Fruit fly (Drosophila melanogaster): ENCODE data around the gene Uxs.

Gene Uxs

dm6 chr3L:8185263-8186227 lies 4.8 kb downstream of the Uxs start (continued):
- no peak for TF ChIP-seq toy (GFP tag; IDR thresholded peaks at IDR 0.05)
- TF ChIP-seq Doc3 (GFP tag; IDR thresholded peaks at IDR 0.05; ENCODE audit: partially characterized antibody) = no peak
- TF ChIP-seq CG17359 (tag; optimal IDR thresholded peaks at IDR 0.05) = peak; percentile 43
- TF ChIP-seq bigmax (GFP tag; optimal IDR thresholded peaks at IDR 0.05) = no peak
- TF ChIP-seq onecut (GFP tag; IDR thresholded peaks at IDR 0.05) = no peak
- TF ChIP-seq pnt (GFP tag; optimal IDR thresholded peaks at IDR 0.05) = peak; percentile 3
- TF ChIP-seq CrebB (tag; optimal IDR thresholded peaks at IDR 0.05) = peak; percentile 48
- no peak for TF ChIP-seq Hand (GFP tag; optimal IDR thresholded peaks at IDR 0.05)
- no peak for TF ChIP-seq Dp (GFP tag; optimal IDR thresholded peaks at IDR 0.05)
- peak; percentile 16 for TF ChIP-seq btn (GFP tag; optimal IDR thresholded peaks at IDR 0.05)
- TF ChIP-seq gsb-n (tag; optimal IDR thresholded peaks at IDR 0.05) = no peak
- TF ChIP-seq CG30020 (tag; optimal IDR thresholded peaks at IDR 0.05) = no peak
- no peak for TF ChIP-seq CG17186 (GFP tag; optimal IDR thresholded peaks at IDR 0.05)
- TF ChIP-seq CG6654 (GFP tag; optimal IDR thresholded peaks at IDR 0.05) = peak; percentile 2
- TF ChIP-seq gfzf (GFP tag; optimal IDR thresholded peaks at IDR 0.05) = no peak
- TF ChIP-seq wor (GFP tag; IDR thresholded peaks at IDR 0.05) = no peak
- no peak for TF ChIP-seq ato (GFP tag; IDR thresholded peaks at IDR 0.05; ENCODE audit: partially characterized antibody)
- TF ChIP-seq kah (GFP tag; optimal IDR thresholded peaks at IDR 0.05) = no peak
- peak; percentile 8 for TF ChIP-seq CG10274 (GFP tag; optimal IDR thresholded peaks at IDR 0.05)
- TF ChIP-seq Mrtf (GFP tag; IDR thresholded peaks at IDR 0.05) = no peak
- no peak for TF ChIP-seq CG7963 (GFP tag; IDR thresholded peaks at IDR 0.05; ENCODE audit: partially characterized antibody)
- peak; percentile 38 for TF ChIP-seq az2 (GFP tag; optimal IDR thresholded peaks at IDR 0.05)
- no peak for TF ChIP-seq CG3407 (GFP tag; optimal IDR thresholded peaks at IDR 0.05)
- no peak for TF ChIP-seq br (optimal IDR thresholded peaks at IDR 0.05)
- no peak for TF ChIP-seq hth (optimal IDR thresholded peaks at IDR 0.05)
- no peak for TF ChIP-seq CG8388 (GFP tag; optimal IDR thresholded peaks at IDR 0.05)
- no peak for TF ChIP-seq knrl (GFP tag; IDR thresholded peaks at IDR 0.05; ENCODE audit: partially characterized antibody)
- TF ChIP-seq CG12769 (tag; optimal IDR thresholded peaks at IDR 0.05) = peak; percentile 82
- no peak for TF ChIP-seq stwl (tag; optimal IDR thresholded peaks at IDR 0.05)
- no peak for TF ChIP-seq Nf-YA (GFP tag; IDR thresholded peaks at IDR 0.05)
- 0 out of 2 replicates have a peak, but pooled peaks have one; percentile 8 for TF ChIP-seq CG11696 (GFP tag; IDR thresholded peaks at IDR 0.05)
- TF ChIP-seq sim (GFP tag; IDR thresholded peaks at IDR 0.05) = no peak
- peak; percentile 4; the same call in 1 of the 3 replicates for TF ChIP-seq zfh1 (GFP tag; IDR thresholded peaks at IDR 0.05)
- peak; percentile 90 for TF ChIP-seq ERR (GFP tag; optimal IDR thresholded peaks at IDR 0.05)
- TF ChIP-seq sd (tag; optimal IDR thresholded peaks at IDR 0.05) = peak; percentile 43
- peak; percentile 69 for TF ChIP-seq Atf-2 (GFP tag; optimal IDR thresholded peaks at IDR 0.05)
- no peak for TF ChIP-seq CG8281 (tag; optimal IDR thresholded peaks at IDR 0.05)
- no peak for TF ChIP-seq CG2129 (GFP tag; IDR thresholded peaks at IDR 0.05; ENCODE audit: partially characterized antibody)
- TF ChIP-seq CG30431 (GFP tag; optimal IDR thresholded peaks at IDR 0.05) = no peak
- TF ChIP-seq Trl (optimal IDR thresholded peaks at IDR 0.05) = no peak
- TF ChIP-seq Trl (GFP tag; optimal IDR thresholded peaks at IDR 0.05) = no peak
- TF ChIP-seq CG6175 (GFP tag; IDR thresholded peaks at IDR 0.05) = 0 out of 3 replicates have a peak, but pooled peaks have one; percentile 44
- TF ChIP-seq slp2 (GFP tag; optimal IDR thresholded peaks at IDR 0.05) = peak; percentile 9
- TF ChIP-seq dysf (GFP tag; IDR thresholded peaks at IDR 0.05) = peak; percentile 75
- TF ChIP-seq pan (optimal IDR thresholded peaks at IDR 0.05) = no peak
- peak in 1 of 2 experiments; percentile 46 for TF ChIP-seq pan (GFP tag; optimal IDR thresholded peaks at IDR 0.05 in 1 of 2, IDR thresholded peaks at IDR 0.05 in 1 of 2)
- TF ChIP-seq Myb (GFP tag; optimal IDR thresholded peaks at IDR 0.05) = peak; percentile 25
- TF ChIP-seq CG31441 (GFP tag; IDR thresholded peaks at IDR 0.05) = peak; percentile 51
- no peak for TF ChIP-seq CG15011 (GFP tag; optimal IDR thresholded peaks at IDR 0.05)
- no peak for TF ChIP-seq CG10321 (GFP tag; IDR thresholded peaks at IDR 0.05)

All from whole organism, embryonic.